Worm (Caenorhabditis elegans): Measurements from ENCODE around the gene nspb-11.

Gene nspb-11

DNA sequence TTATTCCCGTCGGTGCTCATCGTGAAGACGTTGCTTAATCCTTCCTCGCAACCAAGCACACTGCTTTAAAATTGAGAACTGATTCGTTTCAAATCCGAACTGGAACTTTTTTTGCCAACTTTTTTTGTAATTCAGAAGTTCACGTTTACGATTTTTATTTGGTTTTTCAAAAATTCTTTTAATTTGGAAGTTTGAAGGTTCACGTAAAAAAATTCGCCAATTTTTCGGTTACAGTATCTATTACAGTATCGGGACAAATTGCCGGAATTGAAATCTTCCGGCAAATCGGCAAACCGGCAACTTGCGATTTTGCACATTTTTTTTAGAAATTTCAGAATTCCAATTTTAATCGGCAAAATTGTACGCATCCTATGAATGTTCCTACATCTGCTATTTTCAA, 21.1 kb downstream of the nspb-11 start, which contains the start of gene F58G1.3:
F58G1.3 (minus strand) TSS at position 101 of the 400 bp plus-strand sequence.
- TF ChIP-seq pat-9 (tag; optimal IDR thresholded peaks at IDR 0.05), result no peak
- no peak for TF ChIP-seq lim-6 (tag; optimal IDR thresholded peaks at IDR 0.05)
- no peak for TF ChIP-seq fkh-6 (tag; optimal IDR thresholded peaks at IDR 0.05)
- TF ChIP-seq tbx-2 (tag; optimal IDR thresholded peaks at IDR 0.05), result no peak
- TF ChIP-seq hlh-15 (tag; optimal IDR thresholded peaks at IDR 0.05), result no peak
- TF ChIP-seq ets-4 (tag; optimal IDR thresholded peaks at IDR 0.05), result no peak
- TF ChIP-seq ref-2 (tag; optimal IDR thresholded peaks at IDR 0.05), result no peak

ce11 chrII:12930138-12930537, 23.0 kb downstream of the nspb-11 start:
- TF ChIP-seq unc-3 (GFP tag; conservative IDR thresholded peaks at IDR 0.05) (no peak), unc-3 (tag; optimal IDR thresholded peaks at IDR 0.05) (no peak), ama-1 (optimal IDR thresholded peaks at IDR 0.05) (no peak), ceh-48 (tag; optimal IDR thresholded peaks at IDR 0.05) (no peak), elt-2 (tag; optimal IDR thresholded peaks at IDR 0.05) (no peak), ahr-1 (tag; optimal IDR thresholded peaks at IDR 0.05) (no peak), ceh-6 (GFP tag; optimal IDR thresholded peaks at IDR 0.05) (no peak), ceh-22 (tag; optimal IDR thresholded peaks at IDR 0.05) (no peak), ceh-30 (tag; optimal IDR thresholded peaks at IDR 0.05) (no peak), nfya-1 (tag; optimal IDR thresholded peaks at IDR 0.05) (no peak), elt-4 (tag; optimal IDR thresholded peaks at IDR 0.05) (no peak), lim-6 (tag; optimal IDR thresholded peaks at IDR 0.05) (no peak), ceh-2 (tag; optimal IDR thresholded peaks at IDR 0.05) (no peak), unc-86 (tag; optimal IDR thresholded peaks at IDR 0.05) (no peak), npax-4 (tag; optimal IDR thresholded peaks at IDR 0.05) (no peak), pha-4 (tag; optimal IDR thresholded peaks at IDR 0.05) (no peak)

DNA sequence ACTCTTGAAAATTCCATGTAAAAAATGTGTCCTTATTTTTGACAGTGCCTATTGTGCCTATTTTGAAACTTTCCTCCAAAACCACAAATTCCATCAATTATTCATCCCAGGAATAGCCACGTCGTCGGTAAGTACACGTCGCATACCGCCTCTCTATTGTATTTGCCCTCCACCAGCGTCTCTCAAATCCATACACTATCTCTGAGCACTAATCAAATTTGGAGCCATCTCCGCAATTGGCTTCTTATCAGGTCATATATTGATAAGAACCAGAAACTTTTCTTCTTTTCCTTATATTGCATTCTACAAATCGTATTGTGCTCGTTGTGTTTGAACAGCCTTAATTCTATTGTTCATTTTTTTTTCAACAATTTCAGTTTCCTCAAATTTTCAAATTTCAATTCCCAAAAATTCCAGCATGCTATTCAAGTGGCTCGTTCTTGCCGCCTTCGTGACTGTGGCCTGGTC, 24.3 kb downstream of the nspb-11 start, which contains the start of gene dct-18:
dct-18 (plus strand) TSS at position 418 of the 468 bp plus-strand sequence.
- TF ChIP-seq C38D4.7 (GFP tag; optimal IDR thresholded peaks at IDR 0.05) (no peak), elt-2 (tag; optimal IDR thresholded peaks at IDR 0.05) (peak; percentile 94)

DNA sequence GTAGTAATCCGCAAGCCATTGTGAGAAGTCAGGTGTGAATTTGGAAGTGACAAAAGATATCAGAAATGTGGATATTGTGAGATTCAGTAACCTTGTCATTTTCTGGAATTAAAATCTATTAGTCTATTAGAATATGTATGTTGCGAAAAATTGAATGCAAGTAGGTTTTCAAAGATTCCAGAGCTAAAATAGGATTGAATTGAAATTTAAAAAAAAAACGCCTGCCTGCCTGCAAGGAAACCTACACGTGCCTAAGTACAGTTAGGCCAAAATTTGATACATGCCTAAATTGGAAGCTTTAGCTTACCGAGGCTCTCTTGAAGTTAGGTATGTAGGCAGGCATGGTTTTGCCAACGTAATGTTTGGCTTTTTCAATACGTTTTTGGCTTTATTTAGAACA, 28.1 kb downstream of the nspb-11 start, which contains the start of gene lips-9:
lips-9 (minus strand) TSS at position 101 of the 400 bp plus-strand sequence.
- TF ChIP-seq rnt-1 (tag; optimal IDR thresholded peaks at IDR 0.05) (no peak), fkh-6 (tag; optimal IDR thresholded peaks at IDR 0.05) (no peak), unc-42 (tag; optimal IDR thresholded peaks at IDR 0.05) (no peak), unc-86 (tag; optimal IDR thresholded peaks at IDR 0.05) (no peak), che-1 (tag; optimal IDR thresholded peaks at IDR 0.05) (no peak), C08G9.2 (tag; optimal IDR thresholded peaks at IDR 0.05) (no peak), ama-1 (optimal IDR thresholded peaks at IDR 0.05) (no peak), nhr-232 (tag; optimal IDR thresholded peaks at IDR 0.05) (no peak), C38D4.7 (GFP tag; optimal IDR thresholded peaks at IDR 0.05) (no peak), pha-2 (tag; optimal IDR thresholded peaks at IDR 0.05) (no peak), lin-11 (tag; optimal IDR thresholded peaks at IDR 0.05) (no peak), pax-1 (tag; optimal IDR thresholded peaks at IDR 0.05) (no peak), dmd-4 (tag; optimal IDR thresholded peaks at IDR 0.05; ENCODE audit: borderline replicate concordance) (no peak), hlh-13 (GFP tag; optimal IDR thresholded peaks at IDR 0.05) (no peak), hlh-6 (tag; optimal IDR thresholded peaks at IDR 0.05) (no peak)

DNA sequence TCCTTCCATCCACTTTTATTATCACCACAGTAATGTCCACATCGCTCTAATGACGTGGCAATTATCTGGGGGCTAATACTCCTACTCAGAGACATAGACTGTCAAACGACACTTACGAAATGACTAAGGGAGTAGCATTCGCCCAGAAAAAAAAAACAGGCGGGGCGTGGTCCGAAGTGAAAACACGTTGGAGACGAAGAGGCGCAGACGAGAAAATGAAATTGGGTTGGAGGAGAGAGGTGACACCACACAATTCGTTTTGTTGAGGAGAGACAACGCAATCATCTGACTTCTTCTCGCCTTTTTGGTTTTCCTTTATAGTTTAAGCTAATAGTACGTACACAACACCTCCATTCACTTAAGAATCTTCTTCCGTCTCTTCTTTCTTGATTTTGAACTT, 32.0 kb downstream of the nspb-11 start:
- no peak for TF ChIP-seq ceh-24 (tag; optimal IDR thresholded peaks at IDR 0.05)
- peak; percentile 33 for TF ChIP-seq unc-42 (tag; optimal IDR thresholded peaks at IDR 0.05)
